Worm (Caenorhabditis elegans) whole organism, L1 larva: ENCODE measurements around the gene Y48A6B.3.

Experiments used
- C16A3.4 ChIP-seq: fragments of 150-350 bp; optimal IDR thresholded peaks from 2 replicates; lab custom pipeline; 2014; ENCODE audit warnings: missing biosample characterization, missing genetic modification characterization
- C34B4.2 ChIP-seq: sonication (generic microtip); optimal IDR thresholded peaks from 2 replicates; lab custom pipeline; 2017; ENCODE audit warnings: mild to moderate bottlenecking, missing genetic modification characterization, missing compliant biosample characterization
- F16B12.6 ChIP-seq: fragments of 150-350 bp; optimal IDR thresholded peaks from 2 replicates; lab custom pipeline; 2014; ENCODE audit warnings: missing biosample characterization, missing genetic modification characterization
- aha-1 ChIP-seq: fragments of 150-350 bp; optimal IDR thresholded peaks from 2 replicates; lab custom pipeline; 2014; ENCODE audit warnings: missing biosample characterization, missing genetic modification characterization
- alr-1 ChIP-seq: fragments of 200-800 bp; sonication (Bioruptor generic); optimal IDR thresholded peaks from 2 replicates; lab custom pipeline; 2018; ENCODE audit warnings: borderline replicate concordance, mild to moderate bottlenecking, missing genetic modification characterization, missing compliant biosample characterization
- ama-1 ChIP-seq: fragments of 150-350 bp; optimal IDR thresholded peaks from 2 replicates; lab custom pipeline; 2014
- blmp-1 ChIP-seq: fragments of 150-350 bp; optimal IDR thresholded peaks from 2 replicates; lab custom pipeline; 2014; ENCODE audit warnings: missing biosample characterization, missing genetic modification characterization
- ceh-63 ChIP-seq: fragments of 200-800 bp; sonication (Bioruptor generic); optimal IDR thresholded peaks from 2 replicates; lab custom pipeline; 2018; ENCODE audit warnings: mild to moderate bottlenecking, missing genetic modification characterization, missing compliant biosample characterization
- ceh-8 ChIP-seq: fragments of 200-800 bp; sonication (Bioruptor generic); optimal IDR thresholded peaks from 2 replicates; lab custom pipeline; 2018; ENCODE audit warnings: mild to moderate bottlenecking, missing genetic modification characterization, moderate library complexity, missing compliant biosample characterization
- ceh-88 ChIP-seq: fragments of 200-800 bp; sonication (Bioruptor generic); IDR thresholded peaks from 2 replicates; pipeline ENCODE4 v1.3.6; 2022; ENCODE audit warnings: missing genetic modification characterization, missing compliant biosample characterization
- ceh-90 ChIP-seq: sonication (generic microtip); optimal IDR thresholded peaks from 2 replicates; lab custom pipeline; 2016; ENCODE audit warnings: missing genetic modification characterization, missing compliant biosample characterization
- ces-1 ChIP-seq: fragments of 150-350 bp; optimal IDR thresholded peaks from 2 replicates; lab custom pipeline; 2014; ENCODE audit warnings: missing biosample characterization, missing genetic modification reagents, missing genetic modification characterization
- dpl-1 ChIP-seq, 3 experiments: fragments of 150-350 bp in 2 of 3; sonication (generic microtip) in 1 of 3; optimal IDR thresholded peaks; 2 replicates each; lab custom pipeline; 2014 to 2017; ENCODE audit warnings: missing biosample characterization in 3 of 3, missing genetic modification characterization in 3 of 3, missing genetic modification reagents in 3 of 3
- efl-1 ChIP-seq, 4 experiments: fragments of 150-350 bp; optimal IDR thresholded peaks in 3 of 4; peaks in 1 of 4; 1 replicate in 1 of 4; 2 replicates in 3 of 4; lab custom pipeline; 2014; ENCODE audit warnings: missing biosample characterization in 2 of 4, missing genetic modification characterization in 2 of 4, missing genetic modification reagents in 2 of 4
- efl-3 ChIP-seq: fragments of 200-800 bp; sonication (Bioruptor generic); optimal IDR thresholded peaks from 2 replicates; lab custom pipeline; 2018; ENCODE audit warnings: mild to moderate bottlenecking, missing genetic modification characterization, missing compliant biosample characterization
- elt-2 ChIP-seq: sonication (generic microtip); optimal IDR thresholded peaks from 2 replicates; lab custom pipeline; 2016; ENCODE audit warnings: missing genetic modification characterization, mild to moderate bottlenecking, inconsistent platforms, missing compliant biosample characterization, missing genetic modification reagents
- elt-3 ChIP-seq, 6 experiments: fragments of 150-350 bp in 1 of 6; sonication (generic microtip); optimal IDR thresholded peaks; 2 replicates each; lab custom pipeline; 2017 to 2018; ENCODE audit warnings: missing biosample characterization in 6 of 6, missing genetic modification characterization in 6 of 6, inconsistent platforms in 1 of 6
- ets-5 ChIP-seq: fragments of 200-800 bp; sonication (Bioruptor generic); IDR thresholded peaks from 2 replicates; pipeline ENCODE4 v1.3.6; 2022; ENCODE audit warnings: missing genetic modification characterization, missing compliant biosample characterization
- fkh-10 ChIP-seq: sonication (generic microtip); optimal IDR thresholded peaks from 2 replicates; lab custom pipeline; 2017; ENCODE audit warnings: missing biosample characterization, missing genetic modification reagents, missing genetic modification characterization
- fkh-4 ChIP-seq: sonication (generic microtip); optimal IDR thresholded peaks from 2 replicates; lab custom pipeline; 2016; ENCODE audit warnings: missing compliant biosample characterization, missing genetic modification characterization, borderline replicate concordance
- fos-1 ChIP-seq: fragments of 150-350 bp; optimal IDR thresholded peaks from 2 replicates; lab custom pipeline; 2014; ENCODE audit warnings: missing biosample characterization, missing genetic modification characterization
- hlh-4 ChIP-seq: sonication (generic microtip); optimal IDR thresholded peaks from 2 replicates; lab custom pipeline; 2016; ENCODE audit warnings: mild to moderate bottlenecking, missing genetic modification characterization, missing compliant biosample characterization
- irx-1 ChIP-seq: sonication (generic microtip); optimal IDR thresholded peaks from 2 replicates; lab custom pipeline; 2016; ENCODE audit warnings: missing genetic modification characterization, missing compliant biosample characterization
- jun-1 ChIP-seq: fragments of 150-350 bp; optimal IDR thresholded peaks from 2 replicates; lab custom pipeline; 2014; ENCODE audit warnings: missing biosample characterization, missing genetic modification reagents, missing genetic modification characterization
- lin-14 ChIP-seq: fragments of 200-800 bp; sonication (Bioruptor generic); optimal IDR thresholded peaks from 2 replicates; lab custom pipeline; 2018; ENCODE audit warnings: mild to moderate bottlenecking, missing genetic modification characterization, moderate library complexity, missing compliant biosample characterization
- lin-15B ChIP-seq: fragments of 150-350 bp; sonication (generic microtip); optimal IDR thresholded peaks from 3 replicates; lab custom pipeline; 2014; ENCODE audit warnings: missing biosample characterization, missing genetic modification characterization
- lin-39 ChIP-seq: fragments of 150-350 bp; optimal IDR thresholded peaks from 2 replicates; lab custom pipeline; 2014; ENCODE audit warnings: missing biosample characterization, missing genetic modification reagents, missing genetic modification characterization
- lir-3 ChIP-seq: sonication (generic microtip); optimal IDR thresholded peaks from 2 replicates; lab custom pipeline; 2016; ENCODE audit warnings: mild to moderate bottlenecking, missing genetic modification characterization, moderate library complexity, missing compliant biosample characterization; ENCODE audit not compliant: poor library complexity
- lsy-2 ChIP-seq, 2 experiments: fragments of 150-350 bp; optimal IDR thresholded peaks; 2 replicates each; lab custom pipeline; 2014; ENCODE audit warnings: missing biosample characterization in 2 of 2, missing genetic modification characterization in 2 of 2
- mep-1 ChIP-seq: fragments of 150-350 bp; optimal IDR thresholded peaks from 2 replicates; lab custom pipeline; 2014; ENCODE audit warnings: missing biosample characterization, missing genetic modification characterization
- nhr-12 ChIP-seq: sonication (generic microtip); optimal IDR thresholded peaks from 2 replicates; lab custom pipeline; 2017; ENCODE audit warnings: missing biosample characterization, missing genetic modification characterization
- nhr-237 ChIP-seq: fragments of 150-350 bp; optimal IDR thresholded peaks from 2 replicates; lab custom pipeline; 2014; ENCODE audit warnings: missing biosample characterization, missing genetic modification characterization
- nhr-77 ChIP-seq: fragments of 150-350 bp; optimal IDR thresholded peaks from 2 replicates; lab custom pipeline; 2014; ENCODE audit warnings: missing biosample characterization, missing genetic modification characterization
- nhr-84 ChIP-seq: sonication (generic microtip); optimal IDR thresholded peaks from 2 replicates; lab custom pipeline; 2017; ENCODE audit warnings: missing biosample characterization, missing genetic modification characterization
- nhr-85 ChIP-seq: sonication (generic microtip); peaks from one replicate; lab custom pipeline; 2016; ENCODE audit warnings: missing genetic modification characterization, inconsistent platforms, missing compliant biosample characterization
- nhr-90 ChIP-seq: sonication (generic microtip); optimal IDR thresholded peaks from 2 replicates; lab custom pipeline; 2016; ENCODE audit warnings: mild to moderate bottlenecking, missing genetic modification characterization, missing compliant biosample characterization; ENCODE audit not compliant: poor library complexity
- pqm-1 ChIP-seq: sonication (generic microtip); optimal IDR thresholded peaks from 3 replicates; lab custom pipeline; 2017; ENCODE audit warnings: missing biosample characterization, missing genetic modification characterization
- rnt-1 ChIP-seq: sonication (generic microtip); optimal IDR thresholded peaks from 2 replicates; lab custom pipeline; 2016; ENCODE audit warnings: mild to moderate bottlenecking, missing genetic modification characterization, moderate library complexity, missing compliant biosample characterization
- skn-1 ChIP-seq: fragments of 150-350 bp; optimal IDR thresholded peaks from 2 replicates; lab custom pipeline; 2014; ENCODE audit warnings: missing biosample characterization, missing genetic modification characterization
- snpc-4 ChIP-seq: fragments of 150-350 bp; optimal IDR thresholded peaks from 2 replicates; lab custom pipeline; 2014; ENCODE audit warnings: missing biosample characterization, missing genetic modification characterization
- snu-23 ChIP-seq: sonication (generic microtip); optimal IDR thresholded peaks from 2 replicates; lab custom pipeline; 2016; ENCODE audit warnings: missing genetic modification characterization, missing compliant biosample characterization
- sox-4 ChIP-seq: sonication (generic microtip); optimal IDR thresholded peaks from 2 replicates; lab custom pipeline; 2016; ENCODE audit warnings: missing genetic modification characterization, missing compliant biosample characterization
- sptf-1 ChIP-seq: fragments of 150-350 bp; optimal IDR thresholded peaks from 2 replicates; lab custom pipeline; 2014; ENCODE audit warnings: missing biosample characterization, missing genetic modification characterization
- sup-37 ChIP-seq: fragments of 200-800 bp; sonication (Bioruptor generic); optimal IDR thresholded peaks from 2 replicates; lab custom pipeline; 2018; ENCODE audit warnings: mild to moderate bottlenecking, missing genetic modification characterization, missing compliant biosample characterization
- swsn-7 ChIP-seq: sonication (generic microtip); optimal IDR thresholded peaks from 2 replicates; lab custom pipeline; 2016; ENCODE audit warnings: missing genetic modification characterization, missing compliant biosample characterization
- tbx-2 ChIP-seq: sonication (generic microtip); optimal IDR thresholded peaks from 2 replicates; lab custom pipeline; 2016; ENCODE audit warnings: missing genetic modification characterization, missing compliant biosample characterization
- unc-130 ChIP-seq: fragments of 150-350 bp; optimal IDR thresholded peaks from 2 replicates; lab custom pipeline; 2017; ENCODE audit warnings: missing biosample characterization, missing genetic modification characterization, inconsistent platforms
- unc-30 ChIP-seq: sonication (generic microtip); optimal IDR thresholded peaks from 2 replicates; lab custom pipeline; 2017; ENCODE audit warnings: missing biosample characterization, missing genetic modification characterization
- unc-62 ChIP-seq: fragments of 150-350 bp; optimal IDR thresholded peaks from 2 replicates; lab custom pipeline; 2014; ENCODE audit warnings: missing biosample characterization, missing genetic modification reagents, missing genetic modification characterization
- unc-98 ChIP-seq: fragments of 200-800 bp; sonication (Bioruptor generic); IDR thresholded peaks from 2 replicates; pipeline ENCODE4 v1.3.6; 2022; ENCODE audit warnings: missing genetic modification characterization, missing compliant biosample characterization
- zag-1 ChIP-seq: fragments of 150-350 bp; optimal IDR thresholded peaks from 2 replicates; lab custom pipeline; 2014; ENCODE audit warnings: missing biosample characterization, missing genetic modification characterization
- ztf-11 ChIP-seq, 2 experiments: sonication (generic microtip); optimal IDR thresholded peaks; 2 replicates each; lab custom pipeline; 2016 to 2017; ENCODE audit warnings: missing genetic modification characterization in 2 of 2, missing biosample characterization in 1 of 2, missing compliant biosample characterization in 1 of 2

The Y48A6B.3 gene

DNA sequence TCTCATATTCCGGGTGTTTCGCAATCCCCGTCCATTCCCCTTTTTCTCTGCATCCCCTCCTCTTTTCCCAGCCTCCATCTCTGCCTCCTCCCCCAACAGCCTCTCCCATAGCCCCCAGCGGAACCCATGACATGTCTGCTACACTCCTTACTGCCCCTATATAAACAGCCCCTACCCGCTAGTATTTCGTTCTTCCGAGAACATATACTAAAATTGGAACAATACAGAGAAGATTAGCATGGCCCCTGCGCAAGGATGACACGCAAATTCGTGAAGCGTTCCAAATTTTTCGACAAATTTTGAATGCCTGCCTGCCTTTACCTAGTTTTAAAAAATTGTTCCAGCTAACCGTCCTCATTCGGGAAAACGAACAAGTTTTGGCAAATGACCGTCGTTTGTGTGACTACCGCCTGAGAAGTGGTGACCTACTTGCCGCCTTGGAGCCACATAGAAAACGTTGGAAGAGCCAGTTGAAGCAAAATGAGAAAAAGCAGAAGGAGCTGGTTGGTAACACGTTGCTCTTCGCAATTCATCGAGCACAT, 18.5 kb upstream of the Y48A6B.3 start:
- TF ChIP-seq ama-1 (lab: Kevin White, UChicago) (peak; percentile 76), unc-98 (peak; percentile 88), fos-1 (tag; lab: Kevin White, UChicago) (peak; percentile 92), snpc-4 (tag; lab: Kevin White, UChicago) (peak; percentile 100), ceh-8 (GFP tag; lab: Kevin White, UChicago) (peak; percentile 97), nhr-77 (tag; lab: Kevin White, UChicago) (peak; percentile 95), lin-14 (GFP tag; lab: Kevin White, UChicago) (peak; percentile 99), jun-1 (tag; lab: Kevin White, UChicago) (peak; percentile 97), rnt-1 (tag; lab: Kevin White, UChicago) (peak; percentile 96), hlh-4 (tag; lab: Kevin White, UChicago) (peak; percentile 30), efl-1 (optimal IDR thresholded peaks at IDR 0.05; lab: Kevin White, UChicago) (peak; percentile 91), efl-1 (GFP tag; optimal IDR thresholded peaks at IDR 0.05 in 1 of 2; lab: Kevin White, UChicago) (peak; percentile 81 to 98), lsy-2 (tag; optimal IDR thresholded peaks at IDR 0.05; lab: Kevin White, UChicago) (peak; percentile 94), lir-3 (tag; lab: Kevin White, UChicago) (peak; percentile 91), lin-39 (tag; lab: Kevin White, UChicago) (peak; percentile 91), ztf-11 (tag; optimal IDR thresholded peaks at IDR 0.05; lab: Kevin White, UChicago) (peak in 1 of 2 experiments; percentile 95), nhr-237 (tag; lab: Kevin White, UChicago) (peak; percentile 80), nhr-90 (tag; lab: Kevin White, UChicago) (peak; percentile 98), lin-15B (tag; lab: Kevin White, UChicago) (peak; percentile 53), sptf-1 (tag; lab: Kevin White, UChicago) (no peak), ceh-90 (tag; lab: Kevin White, UChicago) (peak; percentile 68), pqm-1 (tag; lab: Kevin White, UChicago) (peak; percentile 1), irx-1 (peak; percentile 97), sox-4 (tag; lab: Kevin White, UChicago) (peak; percentile 96), mep-1 (tag; lab: Kevin White, UChicago) (peak; percentile 98), swsn-7 (peak; percentile 98), elt-2 (tag; lab: Kevin White, UChicago) (peak; percentile 79), ets-5 (no peak), nhr-85 (tag; lab: Kevin White, UChicago) (peak; percentile 97), fkh-10 (GFP tag; lab: Kevin White, UChicago) (peak; percentile 98), tbx-2 (tag; lab: Kevin White, UChicago) (peak; percentile 96), skn-1 (tag; lab: Kevin White, UChicago) (peak; percentile 91), dpl-1 (GFP tag; optimal IDR thresholded peaks at IDR 0.05; lab: Kevin White, UChicago) (peak; percentile 79 to 84 (median 80)), fkh-4 (tag; lab: Kevin White, UChicago) (peak; percentile 77), F16B12.6 (peak; percentile 65), unc-30 (tag; lab: Kevin White, UChicago) (peak; percentile 45), snu-23 (GFP tag; lab: Kevin White, UChicago) (peak; percentile 98), ces-1 (GFP tag; lab: Kevin White, UChicago) (no peak), ceh-88 (GFP tag; lab: Robert Waterston, UW) (peak; percentile 96), efl-3 (GFP tag; lab: Kevin White, UChicago) (peak; percentile 92), alr-1 (no peak), aha-1 (tag; lab: Kevin White, UChicago) (peak; percentile 54), unc-62 (GFP tag; lab: Kevin White, UChicago) (peak; percentile 11), C16A3.4 (tag; lab: Kevin White, UChicago) (peak; percentile 95), unc-130 (tag; lab: Kevin White, UChicago) (peak; percentile 94), ceh-63 (GFP tag; lab: Kevin White, UChicago) (peak; percentile 80), nhr-12 (tag; lab: Kevin White, UChicago) (peak; percentile 62), nhr-84 (peak; percentile 76), elt-3 (tag; optimal IDR thresholded peaks at IDR 0.05; lab: Kevin White, UChicago) (peak in 5 of 6 experiments; percentile 15 to 95 (median 80)), zag-1 (tag; lab: Kevin White, UChicago) (peak; percentile 79), blmp-1 (tag; lab: Kevin White, UChicago) (peak; percentile 83), C34B4.2 (tag; lab: Kevin White, UChicago) (peak; percentile 38), sup-37 (GFP tag; lab: Kevin White, UChicago) (peak; percentile 96)
